Fruit fly (Drosophila melanogaster) whole organism, prepupa: ENCODE results near the gene Lst8.
A peak's percentile ranks its signal among the peaks of the same experiment; 100 is the strongest.

ENCODE experiments used
- Blimp-1 ChIP-seq: fragments of 200-800 bp; sonication (Bioruptor generic); optimal IDR thresholded peaks from 3 replicates; lab custom pipeline; 2017; ENCODE audit warnings: missing biosample characterization, missing genetic modification characterization, mild to moderate bottlenecking, moderate library complexity, missing genetic modification reagents
- CG10631 ChIP-seq: fragments of 200-800 bp; sonication (Bioruptor generic); optimal IDR thresholded peaks from 2 replicates; lab custom pipeline; 2016; ENCODE audit warnings: missing biosample characterization, missing genetic modification characterization
- CG10669 ChIP-seq: fragments of 200-800 bp; sonication (Bioruptor generic); optimal IDR thresholded peaks from 3 replicates; lab custom pipeline; 2018; ENCODE audit warnings: missing biosample characterization, mild to moderate bottlenecking, missing genetic modification characterization, moderate library complexity
- CG11294 ChIP-seq: fragments of 200-800 bp; sonication (Bioruptor generic); IDR thresholded peaks from 2 replicates; pipeline ENCODE4 v1.3.6; 2022; ENCODE audit warnings: missing biosample characterization, missing genetic modification characterization
- CG11762 ChIP-seq: fragments of 200-800 bp; sonication (Bioruptor generic); optimal IDR thresholded peaks from 3 replicates; lab custom pipeline; 2016; ENCODE audit warnings: missing biosample characterization, missing genetic modification characterization; ENCODE audit not compliant: insufficient read depth
- CG11902 ChIP-seq: fragments of 200-800 bp; sonication (Bioruptor generic); optimal IDR thresholded peaks from 3 replicates; lab custom pipeline; 2016; ENCODE audit warnings: missing biosample characterization, missing genetic modification characterization
- CG15336 ChIP-seq: fragments of 200-800 bp; sonication (Bioruptor generic); IDR thresholded peaks from 2 replicates; pipeline ENCODE4 v1.3.6; 2022; ENCODE audit warnings: missing biosample characterization, missing genetic modification characterization
- CG16779 ChIP-seq: fragments of 200-800 bp; sonication (Bioruptor generic); optimal IDR thresholded peaks from 3 replicates; lab custom pipeline; 2017; ENCODE audit warnings: missing biosample characterization, mild to moderate bottlenecking, missing genetic modification characterization
- CG31627 ChIP-seq: fragments of 200-800 bp; sonication (Bioruptor generic); optimal IDR thresholded peaks from 3 replicates; lab custom pipeline; 2016; ENCODE audit warnings: missing biosample characterization, missing genetic modification characterization
- CG32006 ChIP-seq: fragments of 200-800 bp; sonication (Bioruptor generic); optimal IDR thresholded peaks from 3 replicates; lab custom pipeline; 2017; ENCODE audit warnings: missing biosample characterization, mild to moderate bottlenecking, missing genetic modification characterization
- CG34406 ChIP-seq: fragments of 200-800 bp; sonication (Bioruptor generic); optimal IDR thresholded peaks from 3 replicates; lab custom pipeline; 2016; ENCODE audit warnings: missing biosample characterization, missing genetic modification characterization
- CG3919 ChIP-seq: fragments of 200-800 bp; sonication (Bioruptor generic); optimal IDR thresholded peaks from 3 replicates; lab custom pipeline; 2016; ENCODE audit warnings: missing biosample characterization, missing genetic modification characterization
- CG4318 ChIP-seq: fragments of 200-800 bp; sonication (Bioruptor generic); optimal IDR thresholded peaks from 3 replicates; lab custom pipeline; 2017; ENCODE audit warnings: missing biosample characterization, mild to moderate bottlenecking, missing genetic modification characterization
- CG6163 ChIP-seq: fragments of 200-800 bp; sonication (Bioruptor generic); IDR thresholded peaks from 3 replicates; pipeline ENCODE4 v1.3.6; 2022; ENCODE audit warnings: missing biosample characterization, missing genetic modification characterization
- CG6276 ChIP-seq: fragments of 200-800 bp; sonication (Bioruptor generic); optimal IDR thresholded peaks from 2 replicates; lab custom pipeline; 2017; ENCODE audit warnings: missing biosample characterization, mild to moderate bottlenecking, missing genetic modification characterization
- CG6792 ChIP-seq: fragments of 200-800 bp; sonication (Bioruptor generic); optimal IDR thresholded peaks from 3 replicates; lab custom pipeline; 2016; ENCODE audit warnings: missing biosample characterization, missing genetic modification characterization
- CG6808 ChIP-seq: fragments of 200-800 bp; sonication (Bioruptor generic); optimal IDR thresholded peaks from 3 replicates; lab custom pipeline; 2017; ENCODE audit warnings: missing biosample characterization, missing genetic modification characterization, mild to moderate bottlenecking, moderate library complexity, missing genetic modification reagents
- CG6854 ChIP-seq: fragments of 200-800 bp; sonication (Bioruptor generic); optimal IDR thresholded peaks from 2 replicates; lab custom pipeline; 2017; ENCODE audit warnings: missing biosample characterization, mild to moderate bottlenecking, missing genetic modification characterization
- CG7368 ChIP-seq: fragments of 200-800 bp; sonication (Bioruptor generic); optimal IDR thresholded peaks from 3 replicates; lab custom pipeline; 2016; ENCODE audit warnings: missing biosample characterization, missing genetic modification characterization
- CG8119 ChIP-seq: fragments of 200-800 bp; sonication (Bioruptor generic); IDR thresholded peaks from 3 replicates; pipeline ENCODE4 v1.3.6; 2022; ENCODE audit warnings: missing biosample characterization, missing genetic modification characterization
- CG8319 ChIP-seq: fragments of 200-800 bp; sonication (Bioruptor generic); optimal IDR thresholded peaks from 3 replicates; lab custom pipeline; 2016; ENCODE audit warnings: missing biosample characterization, missing genetic modification characterization
- CG8632 ChIP-seq: fragments of 200-800 bp; sonication (Bioruptor generic); optimal IDR thresholded peaks from 3 replicates; lab custom pipeline; 2016; ENCODE audit warnings: missing biosample characterization, missing genetic modification characterization
- Eip75B ChIP-seq: fragments of 200-800 bp; sonication (Bioruptor generic); optimal IDR thresholded peaks from 3 replicates; lab custom pipeline; 2016; ENCODE audit warnings: missing biosample characterization, missing genetic modification characterization
- Eip93F ChIP-seq: fragments of 200-800 bp; sonication (Bioruptor generic); optimal IDR thresholded peaks from 2 replicates; lab custom pipeline; 2016; ENCODE audit warnings: missing biosample characterization, mild to moderate bottlenecking, missing genetic modification characterization
- Ets21C ChIP-seq: fragments of 200-800 bp; sonication (Bioruptor generic); optimal IDR thresholded peaks from 3 replicates; lab custom pipeline; 2016; ENCODE audit warnings: missing biosample characterization, missing genetic modification characterization
- Ets96B ChIP-seq: fragments of 200-800 bp; optimal IDR thresholded peaks from 2 replicates; lab custom pipeline; 2019; ENCODE audit warnings: missing biosample characterization, mild to moderate bottlenecking, missing genetic modification characterization, moderate library complexity
- Gug ChIP-seq: fragments of 200-800 bp; sonication (Bioruptor generic); IDR thresholded peaks from 2 replicates; pipeline ENCODE4 v1.3.6; 2022; ENCODE audit warnings: missing biosample characterization, missing genetic modification characterization
- Hr38 ChIP-seq: sonication (Bioruptor generic); optimal IDR thresholded peaks from 2 replicates; lab custom pipeline; 2016; ENCODE audit warnings: missing biosample characterization, missing genetic modification characterization
- Hr39 ChIP-seq: fragments of 200-800 bp; sonication (Bioruptor generic); optimal IDR thresholded peaks from 2 replicates; lab custom pipeline; 2016; ENCODE audit warnings: missing biosample characterization, missing genetic modification characterization
- Hr4 ChIP-seq: fragments of 200-800 bp; sonication (Bioruptor generic); optimal IDR thresholded peaks from 3 replicates; lab custom pipeline; 2016; ENCODE audit warnings: missing biosample characterization, missing genetic modification characterization
- Lpt ChIP-seq: fragments of 200-800 bp; sonication (Bioruptor generic); optimal IDR thresholded peaks from 3 replicates; lab custom pipeline; 2016; ENCODE audit warnings: missing biosample characterization, missing genetic modification characterization
- Met ChIP-seq: fragments of 200-800 bp; sonication (Bioruptor generic); optimal IDR thresholded peaks from 3 replicates; lab custom pipeline; 2016; ENCODE audit warnings: missing biosample characterization, missing genetic modification characterization
- OdsH ChIP-seq: fragments of 200-800 bp; sonication (Bioruptor generic); optimal IDR thresholded peaks from 3 replicates; lab custom pipeline; 2016; ENCODE audit warnings: missing biosample characterization, missing genetic modification characterization
- Smox ChIP-seq: fragments of 200-800 bp; sonication (Bioruptor generic); optimal IDR thresholded peaks from 3 replicates; lab custom pipeline; 2016; ENCODE audit warnings: missing biosample characterization, missing genetic modification characterization
- Sox102F ChIP-seq: fragments of 200-800 bp; sonication (Bioruptor generic); optimal IDR thresholded peaks from 2 replicates; lab custom pipeline; 2016; ENCODE audit warnings: missing biosample characterization, mild to moderate bottlenecking, missing genetic modification characterization
- Sox14 ChIP-seq: fragments of 200-800 bp; sonication (Bioruptor generic); optimal IDR thresholded peaks from 3 replicates; lab custom pipeline; 2016; ENCODE audit warnings: missing biosample characterization, missing genetic modification characterization
- Sox15 ChIP-seq: fragments of 200-800 bp; sonication (Bioruptor generic); optimal IDR thresholded peaks from 3 replicates; lab custom pipeline; 2016; ENCODE audit warnings: missing biosample characterization, missing genetic modification characterization
- achi ChIP-seq: fragments of 200-800 bp; sonication (Bioruptor generic); optimal IDR thresholded peaks from 3 replicates; lab custom pipeline; 2016; ENCODE audit warnings: missing biosample characterization, missing genetic modification characterization
- acj6 ChIP-seq: fragments of 200-800 bp; sonication (Bioruptor generic); optimal IDR thresholded peaks from 3 replicates; lab custom pipeline; 2016; ENCODE audit warnings: missing biosample characterization, missing genetic modification characterization
- cyc ChIP-seq: fragments of 200-800 bp; sonication (Bioruptor generic); optimal IDR thresholded peaks from 3 replicates; lab custom pipeline; 2016; ENCODE audit warnings: missing biosample characterization, missing genetic modification characterization
- dac ChIP-seq: fragments of 200-800 bp; sonication (Bioruptor generic); optimal IDR thresholded peaks from 2 replicates; lab custom pipeline; 2017; ENCODE audit warnings: missing biosample characterization, mild to moderate bottlenecking, missing genetic modification characterization
- eg ChIP-seq: fragments of 200-800 bp; sonication (Bioruptor generic); IDR thresholded peaks from 3 replicates; pipeline ENCODE4 v1.3.6; 2022; ENCODE audit warnings: missing biosample characterization, missing genetic modification characterization
- esn ChIP-seq: fragments of 200-800 bp; sonication (Bioruptor generic); optimal IDR thresholded peaks from 2 replicates; lab custom pipeline; 2016; ENCODE audit warnings: missing biosample characterization, mild to moderate bottlenecking, missing genetic modification characterization, moderate library complexity
- fd59A ChIP-seq: fragments of 200-800 bp; sonication (Bioruptor generic); optimal IDR thresholded peaks from 2 replicates; lab custom pipeline; 2017; ENCODE audit warnings: missing biosample characterization, mild to moderate bottlenecking, missing genetic modification characterization, missing genetic modification reagents
- fkh ChIP-seq: fragments of 200-800 bp; sonication (Bioruptor generic); optimal IDR thresholded peaks from 3 replicates; lab custom pipeline; 2017; ENCODE audit warnings: missing biosample characterization, mild to moderate bottlenecking, missing genetic modification characterization, moderate library complexity
- lz ChIP-seq: fragments of 200-800 bp; sonication (Bioruptor generic); optimal IDR thresholded peaks from 3 replicates; lab custom pipeline; 2016; ENCODE audit warnings: missing biosample characterization, missing genetic modification characterization
- net ChIP-seq: fragments of 200-800 bp; sonication (Bioruptor generic); optimal IDR thresholded peaks from 3 replicates; lab custom pipeline; 2016; ENCODE audit warnings: missing biosample characterization, missing genetic modification characterization
- salr ChIP-seq, 2 experiments: fragments of 200-800 bp; sonication (Bioruptor generic); optimal IDR thresholded peaks; 3 replicates each; lab custom pipeline; 2016 to 2018; ENCODE audit warnings: missing biosample characterization in 2 of 2, missing genetic modification characterization in 2 of 2, mild to moderate bottlenecking in 1 of 2
- ss ChIP-seq, 2 experiments: fragments of 200-800 bp; sonication (Bioruptor generic); optimal IDR thresholded peaks; 2 replicates in 1 of 2; 3 replicates in 1 of 2; lab custom pipeline; 2017 to 2018; ENCODE audit warnings: mild to moderate bottlenecking in 2 of 2, missing biosample characterization in 2 of 2, missing genetic modification characterization in 2 of 2, moderate library complexity in 1 of 2
- svp ChIP-seq: fragments of 200-800 bp; sonication (Bioruptor generic); peaks from one replicate; lab custom pipeline; 2016; ENCODE audit warnings: missing biosample characterization, missing genetic modification characterization

The Lst8 gene

dm6 chrX:9586038-9586437 is 19.7 kb downstream of the Lst8 start:
- TF ChIP-seq Met (GFP tag; lab: Kevin White, UChicago) (no peak), dac (peak; percentile 5), CG8319 (GFP tag; lab: Kevin White, UChicago) (no peak), CG16779 (tag; lab: Kevin White, UChicago) (no peak), CG32006 (no peak), esn (GFP tag; lab: Kevin White, UChicago) (no peak), svp (no peak), CG8119 (peak; percentile 79), Blimp-1 (no peak), eg (GFP tag; lab: Robert Waterston, UW) (peak; percentile 85), Ets21C (GFP tag; lab: Kevin White, UChicago) (no peak), Lpt (GFP tag; lab: Kevin White, UChicago) (peak; percentile 52), Sox15 (GFP tag; lab: Kevin White, UChicago) (no peak), Gug (GFP tag; lab: Robert Waterston, UW) (peak; percentile 48), CG15336 (GFP tag; lab: Robert Waterston, UW) (peak; percentile 79), CG6276 (GFP tag; lab: Kevin White, UChicago) (peak; percentile 77), CG11294 (GFP tag; lab: Robert Waterston, UW) (0 out of 2 replicates have a peak, but pooled peaks have one; percentile 11), fd59A (no peak), CG4318 (GFP tag; lab: Kevin White, UChicago) (no peak), Eip93F (GFP tag; lab: Kevin White, UChicago) (no peak), Sox102F (no peak), Sox14 (GFP tag; lab: Kevin White, UChicago) (no peak), CG11762 (GFP tag; lab: Kevin White, UChicago) (no peak), Eip75B (no peak), CG7368 (no peak), Ets96B (tag; lab: Kevin White, UChicago) (no peak), CG3919 (GFP tag; lab: Kevin White, UChicago) (no peak), Hr38 (GFP tag; lab: Kevin White, UChicago) (no peak), Hr4 (GFP tag; lab: Kevin White, UChicago) (peak; percentile 8), lz (no peak), net (no peak), cyc (no peak), ss (GFP tag; optimal IDR thresholded peaks at IDR 0.05; lab: Kevin White, UChicago) (peak in 1 of 2 experiments; percentile 4), CG8632 (no peak), fkh (GFP tag; lab: Kevin White, UChicago) (no peak), CG6792 (no peak), CG11902 (GFP tag; lab: Kevin White, UChicago) (no peak), CG6808 (GFP tag; lab: Kevin White, UChicago) (no peak), CG34406 (GFP tag; lab: Kevin White, UChicago) (no peak), CG6163 (peak; percentile 75), CG10631 (GFP tag; lab: Kevin White, UChicago) (no peak)
- TF ChIP-seq, all 60 proteins: peak for 11

- TF ChIP-seq Hr39 (peak; percentile 95), CG32006 (peak; percentile 94), CG8319 (GFP tag; lab: Kevin White, UChicago) (peak; percentile 92), CG11294 (GFP tag; lab: Robert Waterston, UW) (peak; percentile 78), CG6854 (GFP tag; lab: Kevin White, UChicago) (peak; percentile 95), CG11902 (GFP tag; lab: Kevin White, UChicago) (peak; percentile 89), svp (peak; percentile 99), Sox15 (GFP tag; lab: Kevin White, UChicago) (peak; percentile 89), Smox (GFP tag; lab: Kevin White, UChicago) (peak; percentile 96), CG7368 (peak; percentile 85), CG4318 (GFP tag; lab: Kevin White, UChicago) (peak; percentile 89), CG3919 (GFP tag; lab: Kevin White, UChicago) (peak; percentile 96), Sox14 (GFP tag; lab: Kevin White, UChicago) (peak; percentile 97), CG10669 (GFP tag; lab: Kevin White, UChicago) (peak; percentile 97), Eip93F (GFP tag; lab: Kevin White, UChicago) (peak; percentile 95), achi (peak; percentile 95), Gug (GFP tag; lab: Robert Waterston, UW) (peak; percentile 91), OdsH (peak; percentile 92), esn (GFP tag; lab: Kevin White, UChicago) (peak; percentile 98), CG15336 (GFP tag; lab: Robert Waterston, UW) (peak; percentile 96), salr (GFP tag; optimal IDR thresholded peaks at IDR 0.05; lab: Kevin White, UChicago) (peak; percentile 94 to 95), CG31627 (peak; percentile 96), acj6 (GFP tag; lab: Kevin White, UChicago) (peak; percentile 94), CG6276 (GFP tag; lab: Kevin White, UChicago) (peak; percentile 92)
These were observed 20.3 kb downstream of the Lst8 start, which contains the start of gene Hex-A for dm6 chrX:9585359-9586002. Gene Hex-A (plus strand): TSS chrX:9585675.
